Worm (Caenorhabditis elegans) whole organism, L3 larva: ENCODE data around the gene C29F9.8.

ENCODE experiments used
- ZK546.5 ChIP-seq: sonication (generic microtip); optimal IDR thresholded peaks from 2 replicates; lab custom pipeline; 2017; ENCODE audit warnings: missing biosample characterization, missing genetic modification characterization
- daf-12 ChIP-seq: fragments of 150-350 bp; optimal IDR thresholded peaks from 2 replicates; lab custom pipeline; 2014; ENCODE audit warnings: missing biosample characterization, missing genetic modification reagents, missing genetic modification characterization
- jun-1 ChIP-seq: fragments of 150-350 bp; optimal IDR thresholded peaks from 2 replicates; lab custom pipeline; 2014; ENCODE audit warnings: missing biosample characterization, missing genetic modification reagents, missing genetic modification characterization
- nhr-12 ChIP-seq: fragments of 150-350 bp; optimal IDR thresholded peaks from 2 replicates; lab custom pipeline; 2014; ENCODE audit warnings: missing biosample characterization, missing genetic modification characterization
- tbx-2 ChIP-seq: sonication (generic microtip); optimal IDR thresholded peaks from 2 replicates; lab custom pipeline; 2016; ENCODE audit warnings: mild to moderate bottlenecking, missing genetic modification characterization, missing compliant biosample characterization

- no peak for TF ChIP-seq daf-12 (tag; lab: Kevin White, UChicago)
- no peak for TF ChIP-seq jun-1 (tag; lab: Kevin White, UChicago)
- TF ChIP-seq ZK546.5, result no peak
- no peak for TF ChIP-seq nhr-12 (tag; lab: Kevin White, UChicago)
- no peak for TF ChIP-seq tbx-2 (tag; lab: Kevin White, UChicago)
Measured at ce11 chrIII:146369-146768, 49.5 kb upstream of the C29F9.8 start, which contains the start of gene fbxb-84.
